Fruit fly (Drosophila melanogaster): ENCODE data around the gene synr.
A peak's percentile ranks its signal among the peaks of the same experiment; 100 is the strongest.

synr gene

dm6 chr2L:4979138-4979537, 36.6 kb downstream of the synr start, which contains the start of gene CG8891:
CG8891 (minus strand) TSS chr2L:4979379.
- TF ChIP-seq noc (tag; optimal IDR thresholded peaks at IDR 0.05): no peak

- peak; percentile 98 for TF ChIP-seq noc (tag; optimal IDR thresholded peaks at IDR 0.05)
Measured at dm6 chr2L:4981278-4981966, 38.9 kb downstream of the synr start, which contains the start of the genes CG8892 and CG34126. CG8892 (minus strand) TSS chr2L:4981592. CG34126 (plus strand) TSS chr2L:4981614.

- no peak for TF ChIP-seq noc (tag; optimal IDR thresholded peaks at IDR 0.05)
Measured at dm6 chr2L:4982098-4982646, 39.6 kb downstream of the synr start.
